Worm (Caenorhabditis elegans) whole organism, young adult: ENCODE measurements around the gene F13A2.5.

ENCODE experiments used
- B0261.1 ChIP-seq: sonication (generic microtip); optimal IDR thresholded peaks from 2 replicates; lab custom pipeline; 2016; ENCODE audit warnings: mild to moderate bottlenecking, missing genetic modification characterization, moderate library complexity, missing compliant biosample characterization
- B0336.3 ChIP-seq: fragments of 200-800 bp; sonication (Bioruptor generic); IDR thresholded peaks from 2 replicates; pipeline ENCODE4 v1.3.6; 2022; ENCODE audit warnings: missing genetic modification characterization, missing compliant biosample characterization
- D2030.7 ChIP-seq: fragments of 200-800 bp; sonication (Bioruptor generic); IDR thresholded peaks from 2 replicates; pipeline ENCODE4 v1.3.6; 2022; ENCODE audit warnings: missing genetic modification reagents, missing genetic modification characterization, missing compliant biosample characterization
- F23B12.7 ChIP-seq: sonication (generic microtip); optimal IDR thresholded peaks from 2 replicates; lab custom pipeline; 2017; ENCODE audit warnings: missing genetic modification characterization, mild to moderate bottlenecking, missing compliant biosample characterization, antibody characterized with exemption, moderate library complexity; ENCODE audit not compliant: insufficient read depth
- F37B4.10 ChIP-seq: fragments of 200-800 bp; sonication (Bioruptor generic); IDR thresholded peaks from 2 replicates; pipeline ENCODE4 v1.3.6; 2022; ENCODE audit warnings: missing genetic modification characterization, missing compliant biosample characterization
- T07F8.4 ChIP-seq: sonication (generic microtip); optimal IDR thresholded peaks from 2 replicates; lab custom pipeline; 2016; ENCODE audit warnings: mild to moderate bottlenecking, missing genetic modification characterization, moderate library complexity, missing compliant biosample characterization
- T26A5.8 ChIP-seq: sonication (generic microtip); optimal IDR thresholded peaks from 2 replicates; lab custom pipeline; 2016; ENCODE audit warnings: missing genetic modification characterization, missing compliant biosample characterization
- akir-1 ChIP-seq: fragments of 200-800 bp; sonication (Bioruptor generic); optimal IDR thresholded peaks from 2 replicates; lab custom pipeline; 2018; ENCODE audit warnings: mild to moderate bottlenecking, missing genetic modification characterization, moderate library complexity, missing compliant biosample characterization
- ama-1 ChIP-seq, 3 experiments: fragments of 150-350 bp in 1 of 3; sonication (generic microtip) in 2 of 3; optimal IDR thresholded peaks; 2 replicates each; lab custom pipeline; 2014 to 2018; ENCODE audit warnings: missing biosample characterization in 2 of 3, missing genetic modification characterization in 2 of 3, missing genetic modification reagents in 2 of 3
- aptf-2 ChIP-seq: fragments of 200-800 bp; sonication (Bioruptor generic); conservative IDR thresholded peaks from 2 replicates; pipeline ENCODE4 v1.3.6; 2022; ENCODE audit warnings: missing genetic modification reagents, missing genetic modification characterization, missing compliant biosample characterization
- attf-3 ChIP-seq: fragments of 200-800 bp; sonication (Bioruptor generic); conservative IDR thresholded peaks from 2 replicates; pipeline ENCODE4 v1.3.6; 2022; ENCODE audit warnings: missing genetic modification reagents, missing genetic modification characterization, missing compliant biosample characterization
- ceh-100 ChIP-seq: fragments of 200-800 bp; sonication (Bioruptor generic); IDR thresholded peaks from 2 replicates; pipeline ENCODE4 v1.3.6; 2022; ENCODE audit warnings: missing genetic modification reagents, missing genetic modification characterization, missing compliant biosample characterization
- ceh-79 ChIP-seq: sonication (generic microtip); optimal IDR thresholded peaks from 2 replicates; lab custom pipeline; 2017; ENCODE audit warnings: mild to moderate bottlenecking, missing genetic modification characterization, missing compliant biosample characterization
- egrh-3 ChIP-seq: fragments of 200-800 bp; sonication (Bioruptor generic); IDR thresholded peaks from 2 replicates; pipeline ENCODE4 v1.3.6; 2022; ENCODE audit warnings: missing genetic modification reagents, missing genetic modification characterization, missing compliant biosample characterization
- ekl-4 ChIP-seq: fragments of 200-800 bp; sonication (Bioruptor generic); IDR thresholded peaks from 2 replicates; pipeline ENCODE4 v1.3.6; 2022; ENCODE audit warnings: missing genetic modification reagents, missing genetic modification characterization, missing compliant biosample characterization
- hrde-1 ChIP-seq: sonication (generic microtip); optimal IDR thresholded peaks from 2 replicates; lab custom pipeline; 2016; ENCODE audit warnings: missing genetic modification characterization, mild to moderate bottlenecking, missing compliant biosample characterization, moderate library complexity, missing genotype, missing genetic modification reagents, borderline replicate concordance
- lin-26 ChIP-seq: fragments of 200-800 bp; sonication (Bioruptor generic); IDR thresholded peaks from 2 replicates; pipeline ENCODE4 v1.3.6; 2022; ENCODE audit warnings: missing genetic modification reagents, missing genetic modification characterization, missing compliant biosample characterization
- lsl-1 ChIP-seq: fragments of 200-800 bp; sonication (Bioruptor generic); optimal IDR thresholded peaks from 2 replicates; lab custom pipeline; 2018; ENCODE audit warnings: mild to moderate bottlenecking, missing genetic modification characterization, moderate library complexity, missing compliant biosample characterization
- madf-10 ChIP-seq: sonication (generic microtip); optimal IDR thresholded peaks from 2 replicates; lab custom pipeline; 2016; ENCODE audit warnings: mild to moderate bottlenecking, missing genetic modification characterization, missing compliant biosample characterization
- madf-6 ChIP-seq: fragments of 200-800 bp; sonication (Bioruptor generic); IDR thresholded peaks from 2 replicates; pipeline ENCODE4 v1.3.6; 2022; ENCODE audit warnings: missing genetic modification reagents, missing genetic modification characterization, missing compliant biosample characterization
- madf-8 ChIP-seq: fragments of 200-800 bp; sonication (Bioruptor generic); conservative IDR thresholded peaks from 2 replicates; pipeline ENCODE4 v1.3.6; 2022; ENCODE audit warnings: missing genetic modification reagents, missing genetic modification characterization, missing compliant biosample characterization
- nfya-1 ChIP-seq: sonication (generic microtip); optimal IDR thresholded peaks from 2 replicates; lab custom pipeline; 2017; ENCODE audit warnings: antibody characterized with exemption, missing compliant biosample characterization, missing genetic modification characterization, borderline replicate concordance; ENCODE audit not compliant: insufficient read depth
- nfya-2 ChIP-seq: fragments of 200-800 bp; sonication (Bioruptor generic); IDR thresholded peaks from 2 replicates; pipeline ENCODE4 v1.3.6; 2022; ENCODE audit warnings: missing genetic modification reagents, missing genetic modification characterization, missing compliant biosample characterization
- nfyb-1 ChIP-seq: fragments of 200-800 bp; sonication (Bioruptor generic); IDR thresholded peaks from 2 replicates; pipeline ENCODE4 v1.3.6; 2022; ENCODE audit warnings: missing genetic modification reagents, missing genetic modification characterization, missing compliant biosample characterization
- nhr-27 ChIP-seq: fragments of 200-800 bp; sonication (Bioruptor generic); optimal IDR thresholded peaks from 2 replicates; lab custom pipeline; 2018; ENCODE audit warnings: mild to moderate bottlenecking, missing genetic modification characterization, moderate library complexity, missing compliant biosample characterization
- nhr-80 ChIP-seq: sonication (generic microtip); optimal IDR thresholded peaks from 2 replicates; lab custom pipeline; 2016; ENCODE audit warnings: missing genetic modification characterization, missing compliant biosample characterization
- nhr-90 ChIP-seq: sonication (generic microtip); optimal IDR thresholded peaks from 2 replicates; lab custom pipeline; 2016; ENCODE audit warnings: missing genotype, mild to moderate bottlenecking, missing genetic modification characterization, missing compliant biosample characterization
- pbrm-1 ChIP-seq: fragments of 200-800 bp; sonication (Bioruptor generic); IDR thresholded peaks from 2 replicates; pipeline ENCODE4 v1.3.6; 2022; ENCODE audit warnings: missing genetic modification reagents, missing genetic modification characterization, missing compliant biosample characterization
- sdz-38 ChIP-seq: sonication (generic microtip); optimal IDR thresholded peaks from 2 replicates; lab custom pipeline; 2016; ENCODE audit warnings: missing genotype, missing genetic modification characterization, missing compliant biosample characterization
- snpc-1.3 ChIP-seq: sonication (generic microtip); optimal IDR thresholded peaks from 2 replicates; lab custom pipeline; 2017; ENCODE audit warnings: missing genetic modification characterization, mild to moderate bottlenecking, missing compliant biosample characterization, antibody characterized with exemption, moderate library complexity, missing genotype, missing genetic modification reagents; ENCODE audit not compliant: insufficient read depth
- tbp1 ChIP-seq: fragments of 200-800 bp; sonication (Bioruptor generic); optimal IDR thresholded peaks from 2 replicates; lab custom pipeline; 2018; ENCODE audit warnings: mild to moderate bottlenecking, missing genetic modification characterization, missing compliant biosample characterization
- tlf-1 ChIP-seq: fragments of 200-800 bp; sonication (Bioruptor generic); optimal IDR thresholded peaks from 2 replicates; lab custom pipeline; 2018; ENCODE audit warnings: mild to moderate bottlenecking, missing genetic modification characterization, missing compliant biosample characterization
- zfh-2 ChIP-seq: fragments of 200-800 bp; sonication (Bioruptor generic); conservative IDR thresholded peaks from 2 replicates; pipeline ENCODE4 v1.3.6; 2022; ENCODE audit warnings: missing genetic modification reagents, missing genetic modification characterization, missing compliant biosample characterization
- ztf-22 ChIP-seq: fragments of 200-800 bp; sonication (Bioruptor generic); optimal IDR thresholded peaks from 2 replicates; lab custom pipeline; 2018; ENCODE audit warnings: mild to moderate bottlenecking, missing genetic modification characterization, moderate library complexity, missing compliant biosample characterization
- ztf-25 ChIP-seq: fragments of 200-800 bp; sonication (Bioruptor generic); IDR thresholded peaks from 2 replicates; pipeline ENCODE4 v1.3.6; 2022; ENCODE audit warnings: missing genetic modification reagents, missing genetic modification characterization, missing compliant biosample characterization
- ztf-6 ChIP-seq: fragments of 200-800 bp; sonication (Bioruptor generic); IDR thresholded peaks from 2 replicates; pipeline ENCODE4 v1.3.6; 2022; ENCODE audit warnings: missing genetic modification reagents, missing genetic modification characterization, missing compliant biosample characterization

Gene F13A2.5

DNA sequence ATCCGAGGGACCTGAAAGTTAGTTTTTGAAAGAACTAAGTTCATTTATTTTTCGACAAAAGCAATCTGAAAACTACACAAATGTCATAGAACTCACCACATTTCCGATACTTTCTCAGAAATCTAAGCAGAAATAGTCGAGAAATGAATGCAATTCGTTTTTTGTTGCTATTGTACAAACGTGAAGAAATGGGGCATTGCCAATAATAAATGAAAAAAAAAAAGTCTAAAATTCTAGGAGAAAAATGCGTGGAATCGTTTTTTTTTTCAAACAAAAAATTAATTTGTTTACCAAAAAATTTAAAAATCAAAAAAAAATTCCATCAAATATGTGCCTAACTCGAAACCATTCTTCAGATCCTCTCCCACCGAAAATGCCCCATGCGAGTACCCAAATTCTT is 9.9 kb upstream of the F13A2.5 start, which contains the start of gene Y47D7A.17:
Gene Y47D7A.17, minus strand, starts transcription at position 101 of the 400 bp plus-strand sequence.
- TF ChIP-seq B0336.3 (GFP tag; lab: Robert Waterston, UW): no peak
- TF ChIP-seq nhr-27 (tag; lab: Kevin White, UChicago): no peak

- no peak for TF ChIP-seq tbp1 (GFP tag; lab: Kevin White, UChicago)
- TF ChIP-seq egrh-3: no peak
- TF ChIP-seq ekl-4 (GFP tag; lab: Robert Waterston, UW): no peak
- TF ChIP-seq ztf-22 (GFP tag; lab: Kevin White, UChicago): no peak
- no peak for TF ChIP-seq pbrm-1 (GFP tag; lab: Robert Waterston, UW)
Measured at ce11 chrV:4410643-4411042, 8.9 kb upstream of the F13A2.5 start, which contains the start of gene Y47D7A.3. Gene Y47D7A.3, plus strand, starts transcription at chrV:4410943.

ce11 chrV:4407519-4407918 is 5.8 kb upstream of the F13A2.5 start, which contains the start of gene nhr-118:
Gene nhr-118, plus strand, starts transcription at chrV:4407819.
- TF ChIP-seq sdz-38 (no peak), nhr-80 (tag; lab: Kevin White, UChicago) (no peak), tlf-1 (GFP tag; lab: Kevin White, UChicago) (no peak), madf-8 (GFP tag; lab: Robert Waterston, UW) (no peak), lsl-1 (GFP tag; lab: Kevin White, UChicago) (no peak), F37B4.10 (GFP tag; lab: Robert Waterston, UW) (no peak)
- TF ChIP-seq, all 124 proteins: peak for 0

ce11 chrV:4400118-4400517 is 1.6 kb downstream of the F13A2.5 start, which contains the start of gene F13A2.4:
Gene F13A2.4, minus strand, starts transcription at chrV:4400218.
- TF ChIP-seq D2030.7: no peak

DNA sequence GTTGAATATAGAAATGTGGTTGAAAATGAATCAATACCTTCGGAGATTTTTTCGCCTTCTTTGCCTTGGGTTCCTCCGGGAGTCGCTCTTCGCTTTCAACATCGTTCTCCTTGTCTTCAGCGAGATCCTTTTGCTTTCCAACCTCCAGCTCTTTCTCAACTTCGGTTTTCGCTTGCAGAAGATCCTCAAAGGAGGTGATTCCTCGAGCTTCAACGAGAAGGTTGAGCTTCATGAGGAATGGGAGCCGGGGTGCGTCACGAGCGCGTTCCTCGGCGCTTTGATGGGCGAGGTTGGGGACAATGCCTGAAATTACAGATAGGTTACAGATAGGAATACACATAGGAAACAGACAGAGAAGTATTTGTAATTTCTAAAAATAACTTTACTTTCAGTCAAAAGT is 2.9 kb downstream of the F13A2.5 start:
- TF ChIP-seq ekl-4 (GFP tag; lab: Robert Waterston, UW) (no peak), zfh-2 (peak; percentile 65)
- TF ChIP-seq, all 124 proteins: peak for 1

ce11 chrV:4398127-4398526 is 3.6 kb downstream of the F13A2.5 start:
- TF ChIP-seq lsl-1 (GFP tag; lab: Kevin White, UChicago): no peak
- no peak for TF ChIP-seq nhr-90 (tag; lab: Kevin White, UChicago)
- TF ChIP-seq ztf-6: no peak
- no peak for TF ChIP-seq nfya-1
- TF ChIP-seq attf-3 (GFP tag; lab: Robert Waterston, UW): no peak
- TF ChIP-seq lin-26 (GFP tag; lab: Robert Waterston, UW): no peak
- no peak for TF ChIP-seq madf-6 (GFP tag; lab: Robert Waterston, UW)
- TF ChIP-seq akir-1 (GFP tag; lab: Kevin White, UChicago): no peak
- TF ChIP-seq T26A5.8 (tag; lab: Kevin White, UChicago): no peak
- TF ChIP-seq T07F8.4 (tag; lab: Kevin White, UChicago): no peak
- no peak for TF ChIP-seq B0261.1 (tag; lab: Kevin White, UChicago)
- no peak for TF ChIP-seq ceh-100

DNA sequence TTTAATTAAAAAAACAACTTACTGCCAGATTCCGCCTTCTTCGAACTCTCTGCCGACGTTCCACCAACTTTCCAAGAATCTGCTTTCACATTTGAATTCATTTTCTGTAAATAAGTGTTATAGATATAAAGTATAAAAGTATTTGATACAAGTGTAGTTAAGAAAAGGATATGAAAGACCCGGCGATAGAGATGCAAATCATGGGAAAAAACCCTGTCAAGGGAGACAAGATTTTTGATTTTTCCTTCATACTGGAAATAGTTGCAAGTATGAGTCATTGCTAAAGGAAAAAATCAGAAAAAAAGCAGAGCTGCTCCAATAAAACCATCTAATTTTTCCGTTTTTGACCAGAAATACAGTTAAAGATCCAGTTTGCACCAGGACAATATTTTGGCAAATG is 5.5 kb downstream of the F13A2.5 start, which contains the start of gene F13A2.3:
Gene F13A2.3, minus strand, starts transcription at position 101 of the 400 bp plus-strand sequence.
- TF ChIP-seq B0261.1 (tag; lab: Kevin White, UChicago): no peak
- no peak for TF ChIP-seq ama-1 (optimal IDR thresholded peaks at IDR 0.05; lab: Kevin White, UChicago)
- no peak for TF ChIP-seq ama-1 (GFP tag; optimal IDR thresholded peaks at IDR 0.05; lab: Kevin White, UChicago)
- TF ChIP-seq T07F8.4 (tag; lab: Kevin White, UChicago): no peak
- TF ChIP-seq akir-1 (GFP tag; lab: Kevin White, UChicago): no peak
- TF ChIP-seq aptf-2 (GFP tag; lab: Robert Waterston, UW): no peak
- no peak for TF ChIP-seq nfya-2 (GFP tag; lab: Robert Waterston, UW)
- TF ChIP-seq madf-10: no peak
- TF ChIP-seq snpc-1.3 (tag; lab: Kevin White, UChicago): no peak
- TF ChIP-seq ceh-79 (tag; lab: Kevin White, UChicago): no peak
- TF ChIP-seq hrde-1 (tag; lab: Kevin White, UChicago): no peak
- TF ChIP-seq ekl-4 (GFP tag; lab: Robert Waterston, UW): no peak
- TF ChIP-seq nhr-80 (tag; lab: Kevin White, UChicago): no peak
- TF ChIP-seq B0336.3 (GFP tag; lab: Robert Waterston, UW): no peak
- no peak for TF ChIP-seq pbrm-1 (GFP tag; lab: Robert Waterston, UW)
- TF ChIP-seq sdz-38: no peak
- no peak for TF ChIP-seq F23B12.7 (tag; lab: Kevin White, UChicago)
- TF ChIP-seq ztf-25 (GFP tag; lab: Robert Waterston, UW): no peak
- no peak for TF ChIP-seq madf-6 (GFP tag; lab: Robert Waterston, UW)
- no peak for TF ChIP-seq nfyb-1 (GFP tag; lab: Robert Waterston, UW)
